Worm (Caenorhabditis elegans) whole organism, L4/young adult: ENCODE results near the gene sri-39.
"Not testable (repeated sequence)": the region's sequence is repeated elsewhere in the genome, so short reads cannot be mapped to it uniquely, and the experiment has no call there.

ENCODE experiments used
- W03F9.2 ChIP-seq: fragments of 150-350 bp; optimal IDR thresholded peaks from 2 replicates; lab custom pipeline; 2014; ENCODE audit warnings: missing biosample characterization, missing genetic modification characterization
- dao-5 ChIP-seq: sonication (generic microtip); optimal IDR thresholded peaks from 2 replicates; lab custom pipeline; 2016; ENCODE audit warnings: missing genotype, missing genetic modification characterization, moderate library complexity, missing compliant biosample characterization
- him-1 ChIP-seq: sonication (generic microtip); optimal IDR thresholded peaks from 2 replicates; lab custom pipeline; 2016; ENCODE audit warnings: missing genotype, missing genetic modification reagents, missing genetic modification characterization, missing compliant biosample characterization

sri-39 gene

DNA sequence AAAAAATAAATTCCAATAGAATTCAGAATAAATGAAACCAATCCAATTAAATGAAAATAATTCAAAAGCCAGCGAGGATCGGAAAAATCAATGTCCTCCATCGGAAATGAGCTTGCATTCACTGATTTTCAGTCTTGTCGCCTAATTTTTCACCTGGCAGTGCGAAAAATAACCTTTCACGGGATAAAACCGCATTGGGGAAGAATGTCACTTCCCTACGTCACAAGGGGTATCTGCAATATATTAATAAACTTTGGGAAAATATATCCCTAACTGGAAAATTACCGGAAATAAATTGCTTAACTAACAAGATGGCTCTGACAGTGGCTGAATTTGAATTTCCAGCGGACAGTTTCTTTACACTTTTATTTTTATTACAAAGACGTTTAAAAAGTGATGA is 18.0 kb downstream of the sri-39 start, which contains the start of gene sri-77:
sri-77 (minus strand) TSS at position 101 of the 400 bp plus-strand sequence.
- TF ChIP-seq W03F9.2 (tag; lab: Kevin White, UChicago) = no peak

DNA sequence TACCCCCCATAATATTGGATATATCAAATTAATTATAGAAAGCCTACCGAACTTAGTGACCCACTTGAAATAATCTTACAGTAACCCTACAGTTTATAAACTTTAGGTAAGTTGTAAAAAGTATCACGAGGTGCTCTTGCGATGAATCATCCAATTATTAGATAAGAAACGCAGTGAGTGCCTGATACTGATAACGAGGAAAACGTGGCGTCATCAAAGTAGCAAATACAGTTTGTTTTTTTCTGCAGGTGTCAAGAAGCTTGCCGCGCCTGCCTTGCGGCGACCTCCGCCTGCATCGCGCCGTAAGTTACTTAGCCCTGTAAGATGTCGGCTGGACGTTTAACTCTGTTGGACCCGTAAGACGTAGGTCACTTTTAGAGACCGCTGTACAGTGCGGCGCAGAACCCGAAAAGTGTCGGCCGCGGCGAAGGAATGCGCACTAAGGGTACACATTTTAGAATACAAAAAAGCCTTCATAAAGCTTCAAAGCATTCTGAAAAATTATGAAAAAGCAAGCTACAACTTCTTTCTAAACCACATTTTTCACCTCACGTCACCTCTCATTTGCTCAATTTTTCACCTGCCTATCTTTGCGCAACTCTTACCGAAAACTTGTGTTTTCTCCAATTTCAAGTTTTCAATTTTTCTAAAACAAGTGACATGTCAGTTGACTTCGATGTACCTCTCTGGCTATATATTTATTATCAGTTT is 23.1 kb downstream of the sri-39 start, which contains the start of gene sri-38:
sri-38 (plus strand) TSS at position 661 of the 711 bp plus-strand sequence.
- no peak for TF ChIP-seq him-1 (tag; lab: Kevin White, UChicago)

DNA sequence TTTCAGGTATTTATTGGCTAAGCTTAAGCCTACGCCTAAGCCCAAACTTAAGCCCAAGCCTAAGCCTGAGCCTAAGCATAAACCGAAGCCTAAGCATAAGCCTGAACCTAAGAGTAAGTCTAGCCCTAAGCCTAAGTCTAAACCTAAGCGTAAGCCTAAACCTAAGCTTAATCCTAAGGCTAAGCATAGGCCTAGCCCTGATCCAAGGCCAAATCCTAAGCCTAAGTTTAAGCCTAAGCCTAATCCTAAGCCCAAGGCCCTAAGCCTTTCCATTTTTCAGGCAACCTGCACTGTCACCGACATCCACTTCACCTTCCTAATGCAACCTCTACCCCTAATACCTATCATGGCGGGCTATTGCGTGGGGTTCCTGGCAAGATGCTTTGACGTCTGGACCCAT is 23.7 kb downstream of the sri-39 start:
- TF ChIP-seq him-1 (tag; lab: Kevin White, UChicago) (no peak), W03F9.2 (tag; lab: Kevin White, UChicago) (no peak), dao-5 (tag; lab: Kevin White, UChicago) (no peak)

DNA sequence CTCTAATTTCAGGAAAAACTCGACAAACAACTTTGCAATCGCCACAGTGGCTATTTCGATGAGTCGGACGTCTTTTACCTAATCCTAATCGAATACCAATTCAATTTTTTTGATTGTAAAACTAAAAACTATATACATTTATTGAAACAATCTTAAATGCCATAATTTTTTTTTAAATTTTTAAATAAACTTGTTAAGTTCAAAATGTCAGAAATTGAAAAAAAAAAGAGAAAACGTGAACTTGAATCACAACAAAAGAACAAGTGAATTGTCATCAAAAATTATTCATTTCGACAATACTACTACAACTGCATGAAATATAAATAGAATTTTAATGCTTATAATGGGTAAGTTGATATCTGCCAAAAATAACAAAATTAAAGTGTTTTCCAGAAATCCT is 25.0 kb downstream of the sri-39 start, which contains the start of gene D2062.13:
D2062.13 (plus strand) TSS at position 301 of the 400 bp plus-strand sequence.
- not testable (repeated sequence) for TF ChIP-seq W03F9.2, dao-5, him-1 (tag; lab: Kevin White, UChicago)

DNA sequence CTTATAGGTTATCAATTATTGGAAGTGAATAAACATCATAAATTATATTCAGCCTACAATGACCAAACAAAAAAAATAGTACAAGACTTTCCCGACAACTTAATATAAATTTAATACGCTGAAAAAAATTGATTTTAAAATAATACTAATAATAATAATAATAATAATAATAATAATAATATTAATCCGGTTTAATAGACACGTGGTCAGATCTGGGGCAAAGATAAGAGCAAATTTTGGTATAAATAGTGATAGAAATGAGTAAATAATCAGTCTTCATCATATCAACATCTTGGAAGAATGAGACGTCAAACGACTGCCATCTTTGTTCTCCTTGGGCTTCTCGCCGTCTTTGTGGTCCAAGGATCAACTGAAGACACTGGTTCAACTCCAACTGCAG is 29.3 kb downstream of the sri-39 start, which contains the start of gene msrp-5:
msrp-5 (plus strand) TSS at position 301 of the 400 bp plus-strand sequence.
- TF ChIP-seq him-1, dao-5, W03F9.2 (tag; lab: Kevin White, UChicago): not testable (repeated sequence)

DNA sequence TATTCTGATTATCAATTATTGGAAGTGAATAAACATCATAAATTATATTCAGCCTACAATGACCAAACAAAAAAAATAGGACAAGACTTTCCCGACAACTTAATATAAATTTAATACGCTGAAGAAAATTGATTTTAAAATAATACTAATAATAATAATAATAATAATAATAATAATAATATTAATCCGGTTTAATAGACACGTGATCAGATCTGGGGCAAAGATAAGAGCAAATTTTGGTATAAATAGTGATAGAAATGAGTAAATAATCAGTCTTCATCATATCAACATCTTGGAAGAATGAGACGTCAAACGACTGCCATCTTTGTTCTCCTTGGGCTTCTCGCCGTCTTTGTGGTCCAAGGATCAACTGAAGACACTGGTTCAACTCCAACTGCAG is 31.8 kb downstream of the sri-39 start, which contains the start of gene msrp-6:
msrp-6 (plus strand) TSS at position 301 of the 400 bp plus-strand sequence.
- TF ChIP-seq him-1, W03F9.2, dao-5 (tag; lab: Kevin White, UChicago): not testable (repeated sequence)

DNA sequence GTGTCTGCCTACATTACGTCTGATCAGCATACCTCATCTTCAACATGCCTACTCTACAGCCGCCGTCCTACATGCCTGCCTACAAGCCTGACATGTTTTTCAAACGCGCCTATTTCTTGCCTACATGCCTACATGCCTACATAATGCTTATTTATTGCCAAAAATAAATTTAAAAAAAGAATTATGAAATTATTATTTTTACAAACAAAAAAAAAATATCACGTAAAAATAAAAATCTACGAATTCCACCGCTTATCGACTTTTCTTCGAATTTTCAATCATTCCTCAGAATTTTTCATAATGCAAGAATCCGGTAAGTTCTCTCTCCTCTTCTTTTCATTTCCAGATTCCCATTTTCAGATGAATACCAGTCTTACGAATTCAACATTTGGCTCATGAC is 35.2 kb downstream of the sri-39 start, which contains the start of gene D2062.5:
D2062.5 (plus strand) TSS at position 301 of the 400 bp plus-strand sequence.
- TF ChIP-seq dao-5 (tag; lab: Kevin White, UChicago) = no peak
- TF ChIP-seq him-1 (tag; lab: Kevin White, UChicago) = no peak
- TF ChIP-seq W03F9.2 (tag; lab: Kevin White, UChicago) = no peak

DNA sequence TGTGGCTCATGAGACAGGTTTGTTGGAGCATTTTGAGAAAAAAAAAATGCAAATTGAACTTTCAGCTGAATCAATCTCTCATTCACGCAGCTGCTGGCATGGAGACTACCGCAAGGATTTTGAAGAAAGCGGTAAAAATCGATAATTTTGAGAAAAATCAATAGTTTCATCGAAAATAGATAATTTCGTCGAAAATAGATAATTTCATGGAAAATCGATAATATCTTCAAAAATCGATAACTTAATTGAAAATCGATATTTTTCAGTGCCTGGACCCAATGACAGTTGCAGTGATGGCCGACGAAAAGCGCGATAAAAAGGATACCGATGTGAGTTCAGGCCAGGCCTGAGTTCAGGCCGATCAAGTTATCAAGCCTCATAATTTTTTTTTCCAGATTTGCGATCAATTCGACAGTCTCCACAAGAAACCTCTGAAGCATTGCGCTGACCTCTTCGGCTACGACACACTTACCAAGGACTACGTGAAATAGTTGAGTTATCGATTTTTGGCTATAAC is 35.7 kb downstream of the sri-39 start, which contains the start of gene D2062.4:
D2062.4 (plus strand) TSS at position 467 of the 517 bp plus-strand sequence.
- not testable (repeated sequence) for TF ChIP-seq him-1, dao-5, W03F9.2 (tag; lab: Kevin White, UChicago)

DNA sequence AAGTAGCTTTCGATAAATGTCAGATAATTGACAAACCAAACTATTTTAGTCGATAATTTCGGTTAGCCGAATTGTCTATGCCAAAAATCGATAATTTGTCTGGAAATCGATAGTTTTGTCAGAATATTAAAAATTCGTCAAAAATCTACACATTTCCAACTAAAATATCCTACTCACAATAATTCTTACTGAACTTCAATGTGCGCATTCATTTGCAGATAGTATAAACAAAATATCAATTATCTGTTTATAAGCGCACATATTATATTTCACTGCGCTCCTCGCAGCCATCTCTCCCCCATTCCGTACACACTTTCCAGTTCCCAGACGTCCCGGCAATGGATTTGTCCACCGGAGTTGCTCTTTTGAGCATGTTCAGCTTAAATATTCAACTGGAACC is 37.5 kb downstream of the sri-39 start, which contains the start of gene lgc-28:
lgc-28 (plus strand) TSS at position 301 of the 400 bp plus-strand sequence.
- TF ChIP-seq dao-5 (tag; lab: Kevin White, UChicago) (no peak), W03F9.2 (tag; lab: Kevin White, UChicago) (no peak), him-1 (tag; lab: Kevin White, UChicago) (no peak)

DNA sequence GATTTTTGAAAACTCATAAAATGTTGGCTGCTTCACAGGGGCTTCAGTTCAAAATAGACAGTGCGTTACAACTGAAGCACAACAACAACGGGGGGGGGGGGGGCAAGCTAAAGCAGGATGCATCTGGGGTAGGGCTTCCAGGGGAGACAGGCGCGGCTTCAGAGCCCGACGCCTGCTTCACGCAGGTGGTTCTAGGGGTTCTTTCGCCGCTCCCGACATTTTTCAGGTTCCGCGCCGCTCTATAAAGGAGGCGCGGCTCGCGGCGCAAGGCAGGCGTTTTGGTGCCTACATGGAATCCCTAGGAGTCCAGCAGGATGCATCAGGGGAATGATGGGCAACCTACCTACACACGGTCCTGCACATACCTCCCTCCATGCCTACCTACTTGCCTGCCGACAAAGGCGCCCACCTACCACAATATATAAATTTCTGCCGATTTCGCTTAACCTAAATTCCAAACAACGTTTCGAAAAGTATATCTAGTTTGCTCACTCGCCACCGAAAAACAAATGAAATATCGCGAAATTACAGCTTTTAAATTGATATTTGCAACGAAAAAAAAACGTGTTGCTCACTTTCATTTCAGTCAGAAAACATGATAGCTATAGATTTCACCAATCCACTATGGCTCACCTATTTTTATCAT is 40.0 kb downstream of the sri-39 start, which contains the start of gene sri-71:
sri-71 (plus strand) TSS at position 596 of the 646 bp plus-strand sequence.
- TF ChIP-seq dao-5 (tag; lab: Kevin White, UChicago) (no peak), W03F9.2 (tag; lab: Kevin White, UChicago) (no peak), him-1 (tag; lab: Kevin White, UChicago) (no peak)

DNA sequence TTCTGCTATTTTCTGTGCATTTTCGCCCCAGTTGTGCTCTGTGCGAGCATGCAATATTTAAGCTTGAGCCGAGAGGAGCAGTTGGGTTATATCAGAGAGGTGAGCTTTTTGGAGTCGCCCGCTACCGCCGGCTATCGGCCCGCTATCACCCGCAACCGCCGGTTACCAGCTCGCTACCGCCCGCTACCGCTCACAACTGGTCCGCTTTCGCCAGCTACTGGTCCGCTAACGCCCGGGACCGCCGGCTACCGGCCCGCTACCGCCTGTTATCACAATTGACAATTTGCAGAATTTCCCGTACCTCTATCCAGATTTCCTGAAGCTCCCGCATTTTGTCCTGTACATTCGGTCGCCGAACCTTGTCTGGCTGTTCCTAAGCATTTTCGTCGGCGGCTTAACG is 41.1 kb downstream of the sri-39 start:
- TF ChIP-seq him-1 (tag; lab: Kevin White, UChicago) = no peak

DNA sequence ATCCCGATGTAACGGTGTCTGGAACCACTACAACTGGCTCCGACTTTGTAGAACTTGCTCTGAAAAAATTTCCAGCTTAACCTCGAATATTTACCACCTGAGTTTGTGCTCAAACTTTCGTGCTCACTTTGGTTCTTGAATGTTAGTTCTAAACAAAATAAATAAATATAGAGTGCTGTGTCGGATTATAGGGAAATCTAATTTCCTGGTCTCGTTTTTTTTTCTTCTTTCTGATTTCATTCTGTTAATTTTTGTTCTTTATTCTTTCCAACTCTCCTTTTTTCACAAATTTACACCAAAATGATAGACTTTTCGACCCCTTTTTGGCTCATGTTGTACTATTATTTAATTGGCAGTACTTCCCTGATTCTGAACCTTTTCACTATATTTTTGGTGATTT is 42.0 kb downstream of the sri-39 start, which contains the start of gene sri-37:
sri-37 (plus strand) TSS at position 301 of the 400 bp plus-strand sequence.
- no peak for TF ChIP-seq dao-5 (tag; lab: Kevin White, UChicago)

DNA sequence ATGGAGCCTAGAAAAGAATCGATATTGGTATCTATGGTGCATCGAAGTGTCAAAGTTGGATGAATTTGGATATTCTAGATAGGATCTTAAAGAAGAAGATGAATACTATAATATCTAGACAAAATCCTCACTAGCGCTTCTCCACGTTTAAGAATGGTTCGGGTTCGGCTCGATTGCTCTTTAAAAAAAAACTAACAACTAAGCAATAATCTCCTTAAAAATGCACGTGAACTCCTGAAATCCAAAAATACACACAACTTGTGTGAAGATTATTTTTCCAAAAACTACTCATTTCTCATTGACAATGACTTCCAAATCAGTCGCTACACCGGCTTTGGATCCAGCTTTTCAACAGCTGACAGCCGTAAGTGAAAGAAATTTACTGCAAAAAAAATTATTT is 43.9 kb downstream of the sri-39 start, which contains the start of gene D2062.1:
D2062.1 (plus strand) TSS at position 301 of the 400 bp plus-strand sequence.
- no peak for TF ChIP-seq dao-5 (tag; lab: Kevin White, UChicago)
- TF ChIP-seq him-1 (tag; lab: Kevin White, UChicago) = no peak
- no peak for TF ChIP-seq W03F9.2 (tag; lab: Kevin White, UChicago)
